Worm (Caenorhabditis elegans): Measurements from ENCODE around the gene T04A6.3.
A peak's percentile ranks its signal among the peaks of the same experiment; 100 is the strongest.

The T04A6.3 gene

DNA sequence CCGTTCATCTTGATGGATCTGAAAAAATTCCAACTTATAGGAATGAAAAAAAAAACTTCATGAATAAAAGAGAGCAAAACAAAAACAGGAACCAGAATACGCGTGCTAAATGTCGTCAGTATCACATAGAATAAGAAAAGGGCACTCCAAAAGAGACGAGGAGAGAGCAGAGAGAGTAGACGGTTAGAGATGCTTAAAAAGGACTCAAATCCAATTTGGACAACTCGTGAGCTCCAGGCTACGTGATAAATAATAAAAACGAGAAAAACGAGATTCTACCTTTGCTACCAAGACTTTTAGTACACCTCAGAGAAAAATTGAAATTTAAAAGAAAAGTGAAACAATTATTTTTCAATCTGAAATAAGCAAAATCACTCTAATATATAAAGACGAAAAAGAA is 35.0 kb upstream of the T04A6.3 start, which contains the start of gene upp-1:
TSS of gene upp-1 (minus strand) at position 18 of the 400 bp plus-strand sequence.
- TF ChIP-seq mef-2 (tag; optimal IDR thresholded peaks at IDR 0.05) (no peak), lin-39 (tag; optimal IDR thresholded peaks at IDR 0.05) (no peak), C34B4.2 (tag; optimal IDR thresholded peaks at IDR 0.05) (no peak), zip-4 (GFP tag; optimal IDR thresholded peaks at IDR 0.05) (no peak), lin-15B (tag; optimal IDR thresholded peaks at IDR 0.05) (no peak), ztf-4 (tag; optimal IDR thresholded peaks at IDR 0.05) (no peak), nhr-76 (tag; optimal IDR thresholded peaks at IDR 0.05) (no peak), efl-3 (GFP tag; optimal IDR thresholded peaks at IDR 0.05) (no peak), fkh-10 (GFP tag; optimal IDR thresholded peaks at IDR 0.05) (no peak), ceh-82 (tag; optimal IDR thresholded peaks at IDR 0.05) (peak in 1 of 3 experiments; percentile 2), nhr-71 (tag; optimal IDR thresholded peaks at IDR 0.05) (peak; percentile 1), irx-1 (tag; optimal IDR thresholded peaks at IDR 0.05) (no peak), pag-3 (tag; optimal IDR thresholded peaks at IDR 0.05; ENCODE audit: borderline replicate concordance, insufficient read depth) (no peak), mab-9 (GFP tag; IDR thresholded peaks at IDR 0.05) (no peak), mdl-1 (tag; optimal IDR thresholded peaks at IDR 0.05) (no peak), jun-1 (tag; optimal IDR thresholded peaks at IDR 0.05) (no peak), fos-1 (tag; optimal IDR thresholded peaks at IDR 0.05) (no peak), lin-13 (GFP tag; optimal IDR thresholded peaks at IDR 0.05) (no peak), ceh-88 (GFP tag; IDR thresholded peaks at IDR 0.05) (no peak), pax-3 (tag; optimal IDR thresholded peaks at IDR 0.05) (no peak), ztf-11 (tag; optimal IDR thresholded peaks at IDR 0.05) (no peak), lsy-2 (tag; optimal IDR thresholded peaks at IDR 0.05) (no peak), lin-35 (GFP tag; optimal IDR thresholded peaks at IDR 0.05) (peak in 1 of 2 experiments; percentile 6), nhr-237 (tag; optimal IDR thresholded peaks at IDR 0.05) (no peak), C16A3.4 (tag; optimal IDR thresholded peaks at IDR 0.05) (no peak), hpl-2 (GFP tag; optimal IDR thresholded peaks at IDR 0.05) (no peak), lin-14 (GFP tag; optimal IDR thresholded peaks at IDR 0.05) (peak; percentile 79), dsc-1 (tag; optimal IDR thresholded peaks at IDR 0.05) (peak; percentile 49), dpl-1 (GFP tag; optimal IDR thresholded peaks at IDR 0.05) (peak in 1 of 3 experiments; percentile 18), nhr-12 (tag; optimal IDR thresholded peaks at IDR 0.05) (no peak), nhr-90 (tag; optimal IDR thresholded peaks at IDR 0.05; ENCODE audit: poor library complexity) (no peak), nhr-28 (tag; optimal IDR thresholded peaks at IDR 0.05) (no peak), mep-1 (tag; optimal IDR thresholded peaks at IDR 0.05) (peak; percentile 33), fkh-8 (tag; optimal IDR thresholded peaks at IDR 0.05) (peak; percentile 82), sox-4 (tag; optimal IDR thresholded peaks at IDR 0.05) (no peak), efl-1 (optimal IDR thresholded peaks at IDR 0.05) (peak; percentile 28 to 47), efl-1 (GFP tag; optimal IDR thresholded peaks at IDR 0.05 in 1 of 2) (no peak), nhr-47 (tag; optimal IDR thresholded peaks at IDR 0.05) (peak; percentile 46), nhr-19 (GFP tag; conservative IDR thresholded peaks at IDR 0.05) (no peak), elt-2 (tag; optimal IDR thresholded peaks at IDR 0.05) (no peak), rnt-1 (tag; optimal IDR thresholded peaks at IDR 0.05) (no peak), unc-130 (tag; optimal IDR thresholded peaks at IDR 0.05) (no peak), isw-1 (GFP tag; IDR thresholded peaks at IDR 0.05) (no peak), unc-98 (GFP tag; IDR thresholded peaks at IDR 0.05) (no peak), aly-2 (tag; optimal IDR thresholded peaks at IDR 0.05) (no peak), nhr-77 (tag; optimal IDR thresholded peaks at IDR 0.05) (no peak), egl-27 (tag; optimal IDR thresholded peaks at IDR 0.05) (no peak), vab-15 (tag; optimal IDR thresholded peaks at IDR 0.05) (no peak), nhr-84 (tag; optimal IDR thresholded peaks at IDR 0.05) (no peak)

Measured in whole organism, L1 larva.